Worm (Caenorhabditis elegans) whole organism, L3 larva: ENCODE results near the gene dct-12.

Experiments
- ceh-9 ChIP-seq: sonication (generic microtip); optimal IDR thresholded peaks from 2 replicates; lab custom pipeline; 2018; ENCODE audit warnings: missing biosample characterization, missing genetic modification characterization
- lin-15B ChIP-seq: fragments of 150-350 bp; optimal IDR thresholded peaks from 2 replicates; lab custom pipeline; 2014; ENCODE audit warnings: missing biosample characterization, missing genetic modification characterization
- nhr-12 ChIP-seq: fragments of 150-350 bp; optimal IDR thresholded peaks from 2 replicates; lab custom pipeline; 2014; ENCODE audit warnings: missing biosample characterization, missing genetic modification characterization
- nhr-76 ChIP-seq: fragments of 150-350 bp; sonication (generic microtip); optimal IDR thresholded peaks from 5 replicates; lab custom pipeline; 2014; ENCODE audit warnings: missing biosample characterization, missing genetic modification characterization
- ztf-11 ChIP-seq: fragments of 150-350 bp; optimal IDR thresholded peaks from 2 replicates; lab custom pipeline; 2014; ENCODE audit warnings: missing biosample characterization, missing genetic modification characterization
- ztf-4 ChIP-seq: fragments of 150-350 bp; optimal IDR thresholded peaks from 2 replicates; lab custom pipeline; 2014; ENCODE audit warnings: missing biosample characterization, missing genetic modification characterization

DNA sequence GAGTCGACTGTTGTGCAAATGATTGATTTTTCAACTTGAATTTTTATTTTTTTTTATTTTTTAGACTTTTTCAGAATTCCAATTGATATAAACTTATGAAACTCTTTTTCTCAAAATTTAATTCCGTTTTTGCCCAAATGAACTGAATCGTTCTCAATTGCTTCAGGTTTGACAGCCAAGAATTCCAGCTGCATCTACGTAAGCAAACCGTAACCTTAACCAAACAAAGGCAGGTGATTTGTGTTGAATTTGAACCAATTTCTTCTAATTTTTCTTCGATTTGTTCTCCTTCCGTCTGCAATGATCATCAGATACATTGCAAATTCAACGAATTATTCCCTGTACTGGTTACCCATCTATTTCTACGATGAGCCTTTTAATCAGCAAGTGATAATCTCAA lies 17.6 kb upstream of the dct-12 start, which contains the start of gene sre-34:
- TF ChIP-seq ceh-9 (tag; lab: Kevin White, UChicago) (no peak), ztf-11 (tag; lab: Kevin White, UChicago) (no peak), lin-15B (tag; lab: Kevin White, UChicago) (no peak), ztf-4 (no peak), nhr-76 (tag; lab: Kevin White, UChicago) (no peak), nhr-12 (no peak)
